Worm (Caenorhabditis elegans) whole organism, mixed stage, embryonic: Measurements from ENCODE around the gene gst-21.

Source experiments
- M03D4.4 ChIP-seq: sonication (generic microtip); optimal IDR thresholded peaks from 2 replicates; lab custom pipeline; 2017; ENCODE audit warnings: mild to moderate bottlenecking, missing genetic modification characterization, missing compliant biosample characterization
- bed-3 ChIP-seq: fragments of 200-800 bp; sonication (Bioruptor generic); optimal IDR thresholded peaks from 3 replicates; lab custom pipeline; 2018; ENCODE audit warnings: mild to moderate bottlenecking, missing genetic modification characterization, moderate library complexity, missing compliant biosample characterization
- blmp-1 ChIP-seq: fragments of 150-350 bp; optimal IDR thresholded peaks from 2 replicates; lab custom pipeline; 2014; ENCODE audit warnings: missing biosample characterization, missing genetic modification characterization
- ceh-39 ChIP-seq: fragments of 150-350 bp; optimal IDR thresholded peaks from 2 replicates; lab custom pipeline; 2014; ENCODE audit warnings: missing biosample characterization, missing genetic modification characterization
- ceh-43 ChIP-seq: fragments of 200-800 bp; sonication (Bioruptor generic); optimal IDR thresholded peaks from 2 replicates; lab custom pipeline; 2018; ENCODE audit warnings: mild to moderate bottlenecking, missing genetic modification characterization, moderate library complexity, missing compliant biosample characterization
- ceh-83 ChIP-seq: fragments of 200-800 bp; sonication (Bioruptor generic); optimal IDR thresholded peaks from 2 replicates; lab custom pipeline; 2018; ENCODE audit warnings: mild to moderate bottlenecking, missing genetic modification characterization, missing compliant biosample characterization
- ces-1 ChIP-seq: fragments of 150-350 bp; optimal IDR thresholded peaks from 2 replicates; lab custom pipeline; 2014; ENCODE audit warnings: missing biosample characterization, missing genetic modification reagents, missing genetic modification characterization
- drap-1 ChIP-seq: fragments of 200-800 bp; sonication (Bioruptor generic); optimal IDR thresholded peaks from 3 replicates; lab custom pipeline; 2018; ENCODE audit warnings: mild to moderate bottlenecking, missing genetic modification characterization, missing compliant biosample characterization
- elt-1 ChIP-seq: sonication (generic microtip); optimal IDR thresholded peaks from 2 replicates; lab custom pipeline; 2017; ENCODE audit warnings: missing genetic modification characterization, mild to moderate bottlenecking, missing compliant biosample characterization, antibody characterized with exemption, moderate library complexity, borderline replicate concordance; ENCODE audit not compliant: insufficient read depth
- flh-1 ChIP-seq: fragments of 200-800 bp; sonication (Bioruptor generic); optimal IDR thresholded peaks from 2 replicates; lab custom pipeline; 2018; ENCODE audit warnings: mild to moderate bottlenecking, missing genetic modification characterization, moderate library complexity, missing compliant biosample characterization
- ham-2 ChIP-seq: fragments of 200-800 bp; sonication (Bioruptor generic); optimal IDR thresholded peaks from 2 replicates; lab custom pipeline; 2018; ENCODE audit warnings: mild to moderate bottlenecking, missing genetic modification characterization, missing compliant biosample characterization
- hlh-1 ChIP-seq: fragments of 150-350 bp; optimal IDR thresholded peaks from 2 replicates; lab custom pipeline; 2014; ENCODE audit warnings: missing biosample characterization, missing genetic modification reagents, missing genetic modification characterization
- lin-32 ChIP-seq: fragments of 200-800 bp; sonication (Bioruptor generic); optimal IDR thresholded peaks from 2 replicates; lab custom pipeline; 2018; ENCODE audit warnings: mild to moderate bottlenecking, missing genetic modification characterization, missing compliant biosample characterization
- lsy-2 ChIP-seq: fragments of 150-350 bp; optimal IDR thresholded peaks from 2 replicates; lab custom pipeline; 2014; ENCODE audit warnings: missing biosample characterization, missing genetic modification characterization
- mab-5 ChIP-seq: fragments of 150-350 bp; optimal IDR thresholded peaks from 2 replicates; lab custom pipeline; 2014; ENCODE audit warnings: missing biosample characterization, missing genetic modification characterization
- mep-1 ChIP-seq: fragments of 150-350 bp; optimal IDR thresholded peaks from 2 replicates; lab custom pipeline; 2017; ENCODE audit warnings: missing biosample characterization, missing genetic modification reagents, missing genetic modification characterization, inconsistent platforms
- mls-2 ChIP-seq: sonication (generic microtip); optimal IDR thresholded peaks from 2 replicates; lab custom pipeline; 2016; ENCODE audit warnings: mild to moderate bottlenecking, missing genetic modification characterization, moderate library complexity, missing compliant biosample characterization
- nhr-12 ChIP-seq: fragments of 150-350 bp; optimal IDR thresholded peaks from 2 replicates; lab custom pipeline; 2014; ENCODE audit warnings: missing biosample characterization, missing genetic modification characterization
- nhr-2 ChIP-seq: fragments of 150-350 bp; optimal IDR thresholded peaks from 2 replicates; lab custom pipeline; 2014; ENCODE audit warnings: missing biosample characterization, missing genetic modification characterization
- nhr-237 ChIP-seq: fragments of 150-350 bp; optimal IDR thresholded peaks from 2 replicates; lab custom pipeline; 2014; ENCODE audit warnings: missing biosample characterization, missing genetic modification characterization
- nhr-28 ChIP-seq: fragments of 150-350 bp; optimal IDR thresholded peaks from 2 replicates; lab custom pipeline; 2014; ENCODE audit warnings: missing biosample characterization, missing genetic modification characterization
- pha-4 ChIP-seq: fragments of 150-350 bp; optimal IDR thresholded peaks from 2 replicates; lab custom pipeline; 2018; ENCODE audit warnings: missing biosample characterization, missing genetic modification reagents, missing genetic modification characterization
- sem-2 ChIP-seq: fragments of 200-800 bp; sonication (Bioruptor generic); optimal IDR thresholded peaks from 2 replicates; lab custom pipeline; 2018; ENCODE audit warnings: mild to moderate bottlenecking, missing genetic modification characterization, missing compliant biosample characterization
- snpc-4 ChIP-seq: fragments of 150-350 bp; optimal IDR thresholded peaks from 2 replicates; lab custom pipeline; 2014; ENCODE audit warnings: missing biosample characterization, missing genetic modification characterization
- tbx-8 ChIP-seq: fragments of 200-800 bp; sonication (Bioruptor generic); optimal IDR thresholded peaks from 2 replicates; lab custom pipeline; 2018; ENCODE audit warnings: mild to moderate bottlenecking, missing genetic modification characterization, moderate library complexity, missing compliant biosample characterization
- unc-120 ChIP-seq: sonication (generic microtip); optimal IDR thresholded peaks from 2 replicates; lab custom pipeline; 2017; ENCODE audit warnings: missing genetic modification characterization, missing compliant biosample characterization; ENCODE audit not compliant: poor library complexity, severe bottlenecking
- unc-39 ChIP-seq: fragments of 150-350 bp; optimal IDR thresholded peaks from 2 replicates; lab custom pipeline; 2014; ENCODE audit warnings: missing biosample characterization, missing genetic modification characterization
- unc-62 ChIP-seq: fragments of 150-350 bp; optimal IDR thresholded peaks from 2 replicates; lab custom pipeline; 2014; ENCODE audit warnings: missing biosample characterization, missing genetic modification reagents, missing genetic modification characterization
- zip-8 ChIP-seq: fragments of 150-350 bp; optimal IDR thresholded peaks from 2 replicates; lab custom pipeline; 2014; ENCODE audit warnings: missing biosample characterization, missing genetic modification characterization
- ztf-11 ChIP-seq: fragments of 150-350 bp; optimal IDR thresholded peaks from 2 replicates; lab custom pipeline; 2014; ENCODE audit warnings: missing biosample characterization, missing genetic modification characterization

Gene gst-21

ce11 chrV:1718232-1718631, 13.6 kb downstream of the gst-21 start:
- no peak for TF ChIP-seq ceh-83
- TF ChIP-seq M03D4.4 (tag; lab: Kevin White, UChicago), result no peak
- TF ChIP-seq snpc-4 (tag; lab: Kevin White, UChicago), result no peak
- no peak for TF ChIP-seq elt-1 (tag; lab: Kevin White, UChicago)
- TF ChIP-seq, all 35 proteins: peak for 0

ce11 chrV:1716892-1717291, 14.9 kb downstream of the gst-21 start, which contains the start of gene srw-103:
Gene srw-103, plus strand, starts transcription at chrV:1717192.
- TF ChIP-seq ham-2 (GFP tag; lab: Kevin White, UChicago) (no peak), mls-2 (tag; lab: Kevin White, UChicago) (no peak), ceh-43 (no peak), ztf-11 (tag; lab: Kevin White, UChicago) (no peak), zip-8 (tag; lab: Kevin White, UChicago) (no peak), mab-5 (no peak), unc-120 (tag; lab: Kevin White, UChicago) (no peak), nhr-28 (tag; lab: Kevin White, UChicago) (no peak), pha-4 (tag; lab: Kevin White, UChicago) (no peak), M03D4.4 (tag; lab: Kevin White, UChicago) (no peak)

- TF ChIP-seq drap-1 (GFP tag; lab: Kevin White, UChicago), result no peak
- TF ChIP-seq snpc-4 (tag; lab: Kevin White, UChicago), result no peak
- TF ChIP-seq ceh-43, result no peak
- no peak for TF ChIP-seq pha-4 (tag; lab: Kevin White, UChicago)
- no peak for TF ChIP-seq ham-2 (GFP tag; lab: Kevin White, UChicago)
- TF ChIP-seq sem-2 (GFP tag; lab: Kevin White, UChicago), result no peak
- TF ChIP-seq bed-3, result no peak
- no peak for TF ChIP-seq nhr-28 (tag; lab: Kevin White, UChicago)
- TF ChIP-seq nhr-12 (tag; lab: Kevin White, UChicago), result no peak
- TF ChIP-seq, all 35 proteins: peak for 0
Observed at ce11 chrV:1710909-1711308, 20.9 kb downstream of the gst-21 start, which contains the start of gene srw-100. Gene srw-100, plus strand, starts transcription at chrV:1711209.

ce11 chrV:1708441-1708840, 23.4 kb downstream of the gst-21 start, which contains the start of gene srw-99:
Gene srw-99, plus strand, starts transcription at chrV:1708741.
- TF ChIP-seq bed-3, result no peak
- no peak for TF ChIP-seq M03D4.4 (tag; lab: Kevin White, UChicago)
- no peak for TF ChIP-seq nhr-237
- no peak for TF ChIP-seq ham-2 (GFP tag; lab: Kevin White, UChicago)
- no peak for TF ChIP-seq lsy-2
- no peak for TF ChIP-seq lin-32 (GFP tag; lab: Kevin White, UChicago)
- TF ChIP-seq ceh-83, result no peak
- TF ChIP-seq ces-1 (GFP tag; lab: Kevin White, UChicago), result no peak
- no peak for TF ChIP-seq tbx-8 (GFP tag; lab: Kevin White, UChicago)
- no peak for TF ChIP-seq nhr-2 (tag; lab: Kevin White, UChicago)
- TF ChIP-seq mls-2 (tag; lab: Kevin White, UChicago), result no peak
- no peak for TF ChIP-seq mab-5
- no peak for TF ChIP-seq sem-2 (GFP tag; lab: Kevin White, UChicago)
- TF ChIP-seq nhr-12 (tag; lab: Kevin White, UChicago), result no peak

ce11 chrV:1701584-1702101, 30.2 kb downstream of the gst-21 start, which contains the start of gene srw-90:
Gene srw-90, plus strand, starts transcription at chrV:1702051.
- TF ChIP-seq drap-1 (GFP tag; lab: Kevin White, UChicago) (no peak), ceh-39 (tag; lab: Kevin White, UChicago) (no peak), unc-62 (GFP tag; lab: Kevin White, UChicago) (no peak)
- TF ChIP-seq, all 35 proteins: peak for 0

- no peak for TF ChIP-seq unc-39
- no peak for TF ChIP-seq lsy-2
- no peak for TF ChIP-seq nhr-2 (tag; lab: Kevin White, UChicago)
- TF ChIP-seq unc-120 (tag; lab: Kevin White, UChicago), result no peak
- no peak for TF ChIP-seq nhr-237
- TF ChIP-seq drap-1 (GFP tag; lab: Kevin White, UChicago), result no peak
- TF ChIP-seq ham-2 (GFP tag; lab: Kevin White, UChicago), result no peak
- no peak for TF ChIP-seq hlh-1 (tag; lab: Kevin White, UChicago)
- TF ChIP-seq ces-1 (GFP tag; lab: Kevin White, UChicago), result no peak
- no peak for TF ChIP-seq snpc-4 (tag; lab: Kevin White, UChicago)
- TF ChIP-seq flh-1, result no peak
- no peak for TF ChIP-seq unc-62 (GFP tag; lab: Kevin White, UChicago)
- no peak for TF ChIP-seq sem-2 (GFP tag; lab: Kevin White, UChicago)
- TF ChIP-seq mep-1 (tag; lab: Kevin White, UChicago), result no peak
- no peak for TF ChIP-seq ceh-83
- no peak for TF ChIP-seq nhr-12 (tag; lab: Kevin White, UChicago)
- TF ChIP-seq ztf-11 (tag; lab: Kevin White, UChicago), result no peak
- TF ChIP-seq blmp-1 (tag; lab: Kevin White, UChicago), result no peak
- no peak for TF ChIP-seq bed-3
- no peak for TF ChIP-seq tbx-8 (GFP tag; lab: Kevin White, UChicago)
Observed at ce11 chrV:1699228-1699795, 32.5 kb downstream of the gst-21 start.
